Worm (Caenorhabditis elegans) whole organism, L1 larva: Measurements from ENCODE around the gene ech-3.
A peak's percentile ranks its signal among the peaks of the same experiment; 100 is the strongest.

ENCODE experiments used
- C04F5.9 ChIP-seq: sonication (generic microtip); optimal IDR thresholded peaks from 2 replicates; lab custom pipeline; 2016; ENCODE audit warnings: missing genetic modification characterization, missing compliant biosample characterization
- C16A3.4 ChIP-seq: fragments of 150-350 bp; optimal IDR thresholded peaks from 2 replicates; lab custom pipeline; 2014; ENCODE audit warnings: missing biosample characterization, missing genetic modification characterization
- C34B4.2 ChIP-seq: sonication (generic microtip); optimal IDR thresholded peaks from 2 replicates; lab custom pipeline; 2017; ENCODE audit warnings: mild to moderate bottlenecking, missing genetic modification characterization, missing compliant biosample characterization
- F16B12.6 ChIP-seq: fragments of 150-350 bp; optimal IDR thresholded peaks from 2 replicates; lab custom pipeline; 2014; ENCODE audit warnings: missing biosample characterization, missing genetic modification characterization
- ceh-63 ChIP-seq: fragments of 200-800 bp; sonication (Bioruptor generic); optimal IDR thresholded peaks from 2 replicates; lab custom pipeline; 2018; ENCODE audit warnings: mild to moderate bottlenecking, missing genetic modification characterization, missing compliant biosample characterization
- ceh-8 ChIP-seq: fragments of 200-800 bp; sonication (Bioruptor generic); optimal IDR thresholded peaks from 2 replicates; lab custom pipeline; 2018; ENCODE audit warnings: mild to moderate bottlenecking, missing genetic modification characterization, moderate library complexity, missing compliant biosample characterization
- ceh-82 ChIP-seq, 3 experiments: fragments of 150-350 bp in 1 of 3; sonication (generic microtip) in 2 of 3; optimal IDR thresholded peaks; 2 replicates each; lab custom pipeline; 2014 to 2017; ENCODE audit warnings: missing biosample characterization in 3 of 3, missing genetic modification characterization in 3 of 3
- ceh-90 ChIP-seq: sonication (generic microtip); optimal IDR thresholded peaks from 2 replicates; lab custom pipeline; 2016; ENCODE audit warnings: missing genetic modification characterization, missing compliant biosample characterization
- ces-1 ChIP-seq: fragments of 150-350 bp; optimal IDR thresholded peaks from 2 replicates; lab custom pipeline; 2014; ENCODE audit warnings: missing biosample characterization, missing genetic modification reagents, missing genetic modification characterization
- efl-1 ChIP-seq, 4 experiments: fragments of 150-350 bp; optimal IDR thresholded peaks in 3 of 4; peaks in 1 of 4; 1 replicate in 1 of 4; 2 replicates in 3 of 4; lab custom pipeline; 2014; ENCODE audit warnings: missing biosample characterization in 2 of 4, missing genetic modification characterization in 2 of 4, missing genetic modification reagents in 2 of 4
- efl-3 ChIP-seq: fragments of 200-800 bp; sonication (Bioruptor generic); optimal IDR thresholded peaks from 2 replicates; lab custom pipeline; 2018; ENCODE audit warnings: mild to moderate bottlenecking, missing genetic modification characterization, missing compliant biosample characterization
- elt-2 ChIP-seq: sonication (generic microtip); optimal IDR thresholded peaks from 2 replicates; lab custom pipeline; 2016; ENCODE audit warnings: missing genetic modification characterization, mild to moderate bottlenecking, inconsistent platforms, missing compliant biosample characterization, missing genetic modification reagents
- elt-3 ChIP-seq, 6 experiments: fragments of 150-350 bp in 1 of 6; sonication (generic microtip); optimal IDR thresholded peaks; 2 replicates each; lab custom pipeline; 2017 to 2018; ENCODE audit warnings: missing biosample characterization in 6 of 6, missing genetic modification characterization in 6 of 6, inconsistent platforms in 1 of 6
- fkh-8 ChIP-seq: sonication (generic microtip); optimal IDR thresholded peaks from 2 replicates; lab custom pipeline; 2016; ENCODE audit warnings: mild to moderate bottlenecking, missing genetic modification characterization, missing compliant biosample characterization
- fos-1 ChIP-seq: fragments of 150-350 bp; optimal IDR thresholded peaks from 2 replicates; lab custom pipeline; 2014; ENCODE audit warnings: missing biosample characterization, missing genetic modification characterization
- grh-1 ChIP-seq: fragments of 200-800 bp; sonication (Bioruptor generic); IDR thresholded peaks from 2 replicates; pipeline ENCODE4 v1.3.6; 2022; ENCODE audit warnings: missing genetic modification reagents, missing genetic modification characterization, missing compliant biosample characterization
- hpl-2 ChIP-seq: fragments of 150-350 bp; optimal IDR thresholded peaks from 2 replicates; lab custom pipeline; 2014; ENCODE audit warnings: missing biosample characterization, missing genetic modification reagents, missing genetic modification characterization
- isw-1 ChIP-seq: fragments of 200-800 bp; sonication (Bioruptor generic); IDR thresholded peaks from 2 replicates; pipeline ENCODE4 v1.3.6; 2022; ENCODE audit warnings: missing genetic modification characterization, missing compliant biosample characterization
- jun-1 ChIP-seq: fragments of 150-350 bp; optimal IDR thresholded peaks from 2 replicates; lab custom pipeline; 2014; ENCODE audit warnings: missing biosample characterization, missing genetic modification reagents, missing genetic modification characterization
- lin-13 ChIP-seq: fragments of 150-350 bp; optimal IDR thresholded peaks from 2 replicates; lab custom pipeline; 2014; ENCODE audit warnings: missing biosample characterization, missing genetic modification reagents, missing genetic modification characterization
- lin-39 ChIP-seq: fragments of 150-350 bp; optimal IDR thresholded peaks from 2 replicates; lab custom pipeline; 2014; ENCODE audit warnings: missing biosample characterization, missing genetic modification reagents, missing genetic modification characterization
- lsy-2 ChIP-seq, 2 experiments: fragments of 150-350 bp; optimal IDR thresholded peaks; 2 replicates each; lab custom pipeline; 2014; ENCODE audit warnings: missing biosample characterization in 2 of 2, missing genetic modification characterization in 2 of 2
- mab-9 ChIP-seq: fragments of 200-800 bp; sonication (Bioruptor generic); IDR thresholded peaks from 2 replicates; pipeline ENCODE4 v1.3.6; 2022; ENCODE audit warnings: missing genetic modification reagents, missing genetic modification characterization, missing compliant biosample characterization
- mdl-1 ChIP-seq, 2 experiments: fragments of 150-350 bp; optimal IDR thresholded peaks; 2 replicates each; lab custom pipeline; 2014 to 2017; ENCODE audit warnings: missing biosample characterization in 2 of 2, missing genetic modification characterization in 2 of 2, inconsistent platforms in 1 of 2
- mef-2 ChIP-seq: fragments of 150-350 bp; optimal IDR thresholded peaks from 2 replicates; lab custom pipeline; 2014; ENCODE audit warnings: missing biosample characterization, missing genetic modification characterization
- mep-1 ChIP-seq: fragments of 150-350 bp; optimal IDR thresholded peaks from 2 replicates; lab custom pipeline; 2014; ENCODE audit warnings: missing biosample characterization, missing genetic modification characterization
- nhr-11 ChIP-seq: fragments of 150-350 bp; optimal IDR thresholded peaks from 2 replicates; lab custom pipeline; 2014; ENCODE audit warnings: missing biosample characterization, missing genetic modification characterization
- nhr-12 ChIP-seq: sonication (generic microtip); optimal IDR thresholded peaks from 2 replicates; lab custom pipeline; 2017; ENCODE audit warnings: missing biosample characterization, missing genetic modification characterization
- nhr-20 ChIP-seq: sonication (generic microtip); optimal IDR thresholded peaks from 2 replicates; lab custom pipeline; 2016; ENCODE audit warnings: mild to moderate bottlenecking, missing genetic modification characterization, missing compliant biosample characterization
- nhr-28 ChIP-seq: fragments of 150-350 bp; optimal IDR thresholded peaks from 2 replicates; lab custom pipeline; 2014; ENCODE audit warnings: missing biosample characterization, missing genetic modification characterization
- nhr-47 ChIP-seq: sonication (generic microtip); optimal IDR thresholded peaks from 2 replicates; lab custom pipeline; 2016; ENCODE audit warnings: mild to moderate bottlenecking, missing genetic modification characterization, moderate library complexity, missing compliant biosample characterization
- nhr-76 ChIP-seq: sonication (generic microtip); optimal IDR thresholded peaks from 2 replicates; lab custom pipeline; 2017; ENCODE audit warnings: missing biosample characterization, missing genetic modification characterization
- nhr-77 ChIP-seq: fragments of 150-350 bp; optimal IDR thresholded peaks from 2 replicates; lab custom pipeline; 2014; ENCODE audit warnings: missing biosample characterization, missing genetic modification characterization
- nhr-84 ChIP-seq: sonication (generic microtip); optimal IDR thresholded peaks from 2 replicates; lab custom pipeline; 2017; ENCODE audit warnings: missing biosample characterization, missing genetic modification characterization
- nhr-85 ChIP-seq: sonication (generic microtip); peaks from one replicate; lab custom pipeline; 2016; ENCODE audit warnings: missing genetic modification characterization, inconsistent platforms, missing compliant biosample characterization
- pax-3 ChIP-seq: fragments of 200-800 bp; sonication (Bioruptor generic); optimal IDR thresholded peaks from 2 replicates; lab custom pipeline; 2018; ENCODE audit warnings: mild to moderate bottlenecking, missing genetic modification characterization, moderate library complexity, missing compliant biosample characterization
- pqm-1 ChIP-seq: sonication (generic microtip); optimal IDR thresholded peaks from 3 replicates; lab custom pipeline; 2017; ENCODE audit warnings: missing biosample characterization, missing genetic modification characterization
- rnt-1 ChIP-seq: sonication (generic microtip); optimal IDR thresholded peaks from 2 replicates; lab custom pipeline; 2016; ENCODE audit warnings: mild to moderate bottlenecking, missing genetic modification characterization, moderate library complexity, missing compliant biosample characterization
- skn-1 ChIP-seq: fragments of 150-350 bp; optimal IDR thresholded peaks from 2 replicates; lab custom pipeline; 2014; ENCODE audit warnings: missing biosample characterization, missing genetic modification characterization
- snu-23 ChIP-seq: sonication (generic microtip); optimal IDR thresholded peaks from 2 replicates; lab custom pipeline; 2016; ENCODE audit warnings: missing genetic modification characterization, missing compliant biosample characterization
- sox-4 ChIP-seq: sonication (generic microtip); optimal IDR thresholded peaks from 2 replicates; lab custom pipeline; 2016; ENCODE audit warnings: missing genetic modification characterization, missing compliant biosample characterization
- sup-37 ChIP-seq: fragments of 200-800 bp; sonication (Bioruptor generic); optimal IDR thresholded peaks from 2 replicates; lab custom pipeline; 2018; ENCODE audit warnings: mild to moderate bottlenecking, missing genetic modification characterization, missing compliant biosample characterization
- swsn-7 ChIP-seq: sonication (generic microtip); optimal IDR thresholded peaks from 2 replicates; lab custom pipeline; 2016; ENCODE audit warnings: missing genetic modification characterization, missing compliant biosample characterization
- tlp-1 ChIP-seq: fragments of 150-350 bp; optimal IDR thresholded peaks from 2 replicates; lab custom pipeline; 2014; ENCODE audit warnings: missing biosample characterization, missing genetic modification characterization
- unc-130 ChIP-seq: fragments of 150-350 bp; optimal IDR thresholded peaks from 2 replicates; lab custom pipeline; 2017; ENCODE audit warnings: missing biosample characterization, missing genetic modification characterization, inconsistent platforms
- unc-30 ChIP-seq: sonication (generic microtip); optimal IDR thresholded peaks from 2 replicates; lab custom pipeline; 2017; ENCODE audit warnings: missing biosample characterization, missing genetic modification characterization
- unc-62 ChIP-seq: fragments of 150-350 bp; optimal IDR thresholded peaks from 2 replicates; lab custom pipeline; 2014; ENCODE audit warnings: missing biosample characterization, missing genetic modification reagents, missing genetic modification characterization
- unc-86 ChIP-seq: sonication (generic microtip); optimal IDR thresholded peaks from 2 replicates; lab custom pipeline; 2016; ENCODE audit warnings: missing genetic modification characterization, missing compliant biosample characterization
- unc-98 ChIP-seq: fragments of 200-800 bp; sonication (Bioruptor generic); IDR thresholded peaks from 2 replicates; pipeline ENCODE4 v1.3.6; 2022; ENCODE audit warnings: missing genetic modification characterization, missing compliant biosample characterization
- vab-15 ChIP-seq: sonication (generic microtip); optimal IDR thresholded peaks from 2 replicates; lab custom pipeline; 2017; ENCODE audit warnings: missing genotype, mild to moderate bottlenecking, missing genetic modification characterization, missing compliant biosample characterization
- xbp-1 ChIP-seq: sonication (generic microtip); optimal IDR thresholded peaks from 2 replicates; lab custom pipeline; 2016; ENCODE audit warnings: missing genetic modification characterization, missing compliant biosample characterization
- zag-1 ChIP-seq: fragments of 150-350 bp; optimal IDR thresholded peaks from 2 replicates; lab custom pipeline; 2014; ENCODE audit warnings: missing biosample characterization, missing genetic modification characterization
- zip-4 ChIP-seq: fragments of 200-800 bp; sonication (Bioruptor generic); optimal IDR thresholded peaks from 2 replicates; lab custom pipeline; 2018; ENCODE audit warnings: mild to moderate bottlenecking, missing genetic modification characterization, moderate library complexity, missing compliant biosample characterization

Gene ech-3

ce11 chrV:8027429-8028142 is 5.6 kb downstream of the ech-3 start:
- TF ChIP-seq lin-13 (no peak), sox-4 (tag; lab: Kevin White, UChicago) (no peak), fos-1 (tag; lab: Kevin White, UChicago) (no peak), pax-3 (no peak), lin-39 (tag; lab: Kevin White, UChicago) (no peak), fkh-8 (tag; lab: Kevin White, UChicago) (no peak), xbp-1 (tag; lab: Kevin White, UChicago) (no peak), grh-1 (GFP tag; lab: Robert Waterston, UW) (peak; percentile 74), nhr-47 (tag; lab: Kevin White, UChicago) (no peak), nhr-77 (tag; lab: Kevin White, UChicago) (no peak), C16A3.4 (tag; lab: Kevin White, UChicago) (no peak), rnt-1 (tag; lab: Kevin White, UChicago) (no peak), C04F5.9 (tag; lab: Kevin White, UChicago) (no peak), efl-1 (optimal IDR thresholded peaks at IDR 0.05; lab: Kevin White, UChicago) (no peak), efl-1 (GFP tag; optimal IDR thresholded peaks at IDR 0.05 in 1 of 2; lab: Kevin White, UChicago) (peak in 1 of 2 experiments; percentile 54), ceh-90 (tag; lab: Kevin White, UChicago) (no peak), snu-23 (GFP tag; lab: Kevin White, UChicago) (peak; percentile 43), vab-15 (tag; lab: Kevin White, UChicago) (no peak), skn-1 (tag; lab: Kevin White, UChicago) (no peak), elt-2 (tag; lab: Kevin White, UChicago) (no peak), mef-2 (tag; lab: Kevin White, UChicago) (no peak), unc-86 (tag; lab: Kevin White, UChicago) (no peak), nhr-85 (tag; lab: Kevin White, UChicago) (peak; percentile 90), unc-62 (GFP tag; lab: Kevin White, UChicago) (no peak), isw-1 (GFP tag; lab: Robert Waterston, UW) (no peak), tlp-1 (tag; lab: Kevin White, UChicago) (no peak), nhr-11 (tag; lab: Kevin White, UChicago) (no peak), mep-1 (tag; lab: Kevin White, UChicago) (no peak), zip-4 (GFP tag; lab: Kevin White, UChicago) (no peak), lsy-2 (tag; optimal IDR thresholded peaks at IDR 0.05; lab: Kevin White, UChicago) (peak in 1 of 2 experiments; percentile 53), swsn-7 (tag; lab: Kevin White, UChicago) (no peak), unc-98 (GFP tag; lab: Robert Waterston, UW) (no peak), nhr-20 (tag; lab: Kevin White, UChicago) (peak; percentile 56), ceh-63 (no peak), C34B4.2 (tag; lab: Kevin White, UChicago) (no peak), nhr-12 (tag; lab: Kevin White, UChicago) (no peak), nhr-84 (no peak), zag-1 (tag; lab: Kevin White, UChicago) (no peak), mdl-1 (tag; optimal IDR thresholded peaks at IDR 0.05; lab: Kevin White, UChicago) (no peak), hpl-2 (GFP tag; lab: Kevin White, UChicago) (no peak), ceh-8 (GFP tag; lab: Kevin White, UChicago) (no peak), unc-130 (no peak), F16B12.6 (tag; lab: Kevin White, UChicago) (no peak), unc-30 (tag; lab: Kevin White, UChicago) (no peak), ceh-82 (tag; optimal IDR thresholded peaks at IDR 0.05; lab: Kevin White, UChicago) (no peak), pqm-1 (tag; lab: Kevin White, UChicago) (no peak), mab-9 (no peak), sup-37 (GFP tag; lab: Kevin White, UChicago) (no peak), ces-1 (GFP tag; lab: Kevin White, UChicago) (no peak), efl-3 (GFP tag; lab: Kevin White, UChicago) (no peak), nhr-28 (tag; lab: Kevin White, UChicago) (no peak), jun-1 (no peak), elt-3 (tag; optimal IDR thresholded peaks at IDR 0.05; lab: Kevin White, UChicago) (peak in 5 of 6 experiments; percentile 9 to 82 (median 30)), nhr-76 (no peak)
